Fruit fly (Drosophila melanogaster): ENCODE data around the gene CG7290.

The CG7290 gene

dm6 chr3L:20241987-20242982, 36.4 kb upstream of the CG7290 start:
- TF ChIP-seq CG9932 (GFP tag; IDR thresholded peaks at IDR 0.05) (peak; percentile 85), CG31224 (GFP tag; IDR thresholded peaks at IDR 0.05) (peak; percentile 34), knrl (GFP tag; IDR thresholded peaks at IDR 0.05; ENCODE audit: partially characterized antibody) (peak; percentile 72), Bdp1 (GFP tag; optimal IDR thresholded peaks at IDR 0.05) (no peak), da (GFP tag; optimal IDR thresholded peaks at IDR 0.05) (no peak), HmgZ (tag; optimal IDR thresholded peaks at IDR 0.05) (peak; percentile 9), CG6254 (GFP tag; optimal IDR thresholded peaks at IDR 0.05) (no peak), H2.0 (GFP tag; IDR thresholded peaks at IDR 0.05) (peak; percentile 53), fd102C (GFP tag; optimal IDR thresholded peaks at IDR 0.05) (no peak), CG15601 (tag; optimal IDR thresholded peaks at IDR 0.05) (peak; percentile 53), sens (GFP tag) (peak; percentile 85), Xrp1 (GFP tag; IDR thresholded peaks at IDR 0.05) (peak; percentile 71), Nf-YB (GFP tag; optimal IDR thresholded peaks at IDR 0.05) (peak; percentile 39), CG30403 (GFP tag; optimal IDR thresholded peaks at IDR 0.05) (peak; percentile 71), gt (GFP tag; IDR thresholded peaks at IDR 0.05) (no peak), sug (tag; optimal IDR thresholded peaks at IDR 0.05) (peak; percentile 57), CTCF (GFP tag; optimal IDR thresholded peaks at IDR 0.05) (no peak), CG10267 (tag; optimal IDR thresholded peaks at IDR 0.05) (peak; percentile 81), ap (GFP tag; IDR thresholded peaks at IDR 0.05) (peak; percentile 11; the same call in 1 of the 2 replicates), Dip3 (GFP tag; optimal IDR thresholded peaks at IDR 0.05) (no peak), gro (GFP tag; optimal IDR thresholded peaks at IDR 0.05) (no peak), Opbp (GFP tag; IDR thresholded peaks at IDR 0.05; ENCODE audit: partially characterized antibody) (peak; percentile 62; the same call in 1 of the 3 replicates), phol (tag; optimal IDR thresholded peaks at IDR 0.05) (peak; percentile 68), psq (GFP tag; optimal IDR thresholded peaks at IDR 0.05) (peak; percentile 13), CG12769 (tag; optimal IDR thresholded peaks at IDR 0.05) (no peak), CG17612 (GFP tag; IDR thresholded peaks at IDR 0.05) (peak; percentile 29; the same call in 1 of the 2 replicates), CG1832 (GFP tag; optimal IDR thresholded peaks at IDR 0.05) (no peak), Med (GFP tag) (peak; percentile 74), Scr (GFP tag; IDR thresholded peaks at IDR 0.05; ENCODE audit: partially characterized antibody) (peak; percentile 75), crol (GFP tag; IDR thresholded peaks at IDR 0.05) (no peak), nmo (GFP tag; optimal IDR thresholded peaks at IDR 0.05) (peak; percentile 79), E2f1 (GFP tag; IDR thresholded peaks at IDR 0.05) (peak; percentile 20; the same call in 1 of the 2 replicates), ATbp (GFP tag; optimal IDR thresholded peaks at IDR 0.05) (no peak), CG10274 (GFP tag; optimal IDR thresholded peaks at IDR 0.05) (no peak), ewg (GFP tag; optimal IDR thresholded peaks at IDR 0.05) (peak; percentile 25), CG15269 (tag; optimal IDR thresholded peaks at IDR 0.05) (peak; percentile 65), CG13287 (GFP tag; IDR thresholded peaks at IDR 0.05; ENCODE audit: partially characterized antibody) (peak; percentile 77), CG16815 (GFP tag; optimal IDR thresholded peaks at IDR 0.05) (peak; percentile 21), twi (tag; optimal IDR thresholded peaks at IDR 0.05) (peak; percentile 27), CG12071 (GFP tag; optimal IDR thresholded peaks at IDR 0.05) (no peak), CG3847 (GFP tag; IDR thresholded peaks at IDR 0.05) (peak; percentile 66), shn (GFP tag; optimal IDR thresholded peaks at IDR 0.05) (no peak), sr (GFP tag; IDR thresholded peaks at IDR 0.05) (peak; percentile 29; the same call in 1 of the 3 replicates), CG18599 (GFP tag; optimal IDR thresholded peaks at IDR 0.05) (peak; percentile 71), pzg (GFP tag; optimal IDR thresholded peaks at IDR 0.05) (peak; percentile 52), zen2 (GFP tag; IDR thresholded peaks at IDR 0.05; ENCODE audit: partially characterized antibody) (peak; percentile 45; the same call in 1 of the 3 replicates), ase (GFP tag; IDR thresholded peaks at IDR 0.05) (peak; percentile 62; the same call in 2 of the 3 replicates), lola (GFP tag; optimal IDR thresholded peaks at IDR 0.05) (peak in 1 of 3 experiments; percentile 53)

Measured in whole organism, embryonic.